Fruit fly (Drosophila melanogaster) whole organism, embryonic: Measurements from ENCODE around the gene CG7879.

Experiments used
- Asciz ChIP-seq: fragments of 200-800 bp; sonication (Bioruptor generic); optimal IDR thresholded peaks from 2 replicates; lab custom pipeline; 2017; ENCODE audit warnings: missing biosample characterization, mild to moderate bottlenecking, missing genetic modification characterization, missing genetic modification reagents
- Atf6 ChIP-seq: fragments of 200-800 bp; sonication (Bioruptor generic); IDR thresholded peaks from 2 replicates; pipeline ENCODE4 v1.3.6; 2022; ENCODE audit warnings: missing biosample characterization, missing genetic modification characterization
- CG14014 ChIP-seq: fragments of 200-800 bp; sonication (Bioruptor generic); IDR thresholded peaks from 2 replicates; pipeline ENCODE4 v1.3.6; 2022; ENCODE audit warnings: missing biosample characterization, missing genetic modification characterization
- CG14965 ChIP-seq: fragments of 200-800 bp; sonication (Bioruptor generic); optimal IDR thresholded peaks from 2 replicates; lab custom pipeline; 2016; ENCODE audit warnings: missing biosample characterization, missing genetic modification characterization, borderline replicate concordance
- CG15269 ChIP-seq: fragments of 200-800 bp; sonication (Bioruptor generic); optimal IDR thresholded peaks from 2 replicates; lab custom pipeline; 2018; ENCODE audit warnings: missing biosample characterization, mild to moderate bottlenecking, missing genetic modification characterization, moderate library complexity
- CG17612 ChIP-seq: fragments of 200-800 bp; sonication (Bioruptor generic); IDR thresholded peaks from 2 replicates; pipeline ENCODE4 v1.3.6; 2022; ENCODE audit warnings: missing biosample characterization, missing genetic modification characterization
- CG31441 ChIP-seq: fragments of 200-800 bp; sonication (Bioruptor generic); IDR thresholded peaks from 2 replicates; pipeline ENCODE4 v1.3.6; 2022; ENCODE audit warnings: missing biosample characterization, missing genetic modification characterization
- CG3995 ChIP-seq: fragments of 200-800 bp; sonication (Bioruptor generic); optimal IDR thresholded peaks from 3 replicates; lab custom pipeline; 2016; ENCODE audit warnings: missing biosample characterization, missing genetic modification characterization
- CG4360 ChIP-seq: fragments of 200-800 bp; sonication (Bioruptor generic); IDR thresholded peaks from 2 replicates; pipeline ENCODE4 v1.3.6; 2022; ENCODE audit warnings: missing biosample characterization, missing genetic modification characterization
- CG4707 ChIP-seq: fragments of 200-800 bp; sonication (Bioruptor generic); optimal IDR thresholded peaks from 2 replicates; lab custom pipeline; 2018; ENCODE audit warnings: missing biosample characterization, mild to moderate bottlenecking, missing genetic modification characterization, moderate library complexity
- CG6854 ChIP-seq: fragments of 200-800 bp; sonication (Bioruptor generic); optimal IDR thresholded peaks from 3 replicates; lab custom pipeline; 2017; ENCODE audit warnings: missing biosample characterization, mild to moderate bottlenecking, missing genetic modification characterization
- CG7372 ChIP-seq: fragments of 200-800 bp; sonication (Bioruptor generic); IDR thresholded peaks from 2 replicates; pipeline ENCODE4 v1.3.6; 2022; ENCODE audit warnings: missing biosample characterization, missing genetic modification characterization
- CG9437 ChIP-seq: fragments of 200-800 bp; sonication (Bioruptor generic); optimal IDR thresholded peaks from 2 replicates; lab custom pipeline; 2018; ENCODE audit warnings: missing biosample characterization, mild to moderate bottlenecking, missing genetic modification characterization
- Camta ChIP-seq: fragments of 200-800 bp; sonication (Bioruptor generic); optimal IDR thresholded peaks from 2 replicates; lab custom pipeline; 2016; ENCODE audit warnings: missing biosample characterization, missing genetic modification characterization
- CkIIα-i1 ChIP-seq: fragments of 200-800 bp; sonication (Bioruptor generic); IDR thresholded peaks from 2 replicates; pipeline ENCODE4 v1.3.6; 2022; ENCODE audit warnings: missing biosample characterization, missing genetic modification characterization
- D19B ChIP-seq: fragments of 200-800 bp; sonication (Bioruptor generic); optimal IDR thresholded peaks from 2 replicates; lab custom pipeline; 2017; ENCODE audit warnings: missing biosample characterization, mild to moderate bottlenecking, missing genetic modification characterization
- Doc2 ChIP-seq: fragments of 200-800 bp; sonication (Bioruptor generic); IDR thresholded peaks from 2 replicates; pipeline ENCODE4 v1.3.6; 2022; ENCODE audit warnings: missing biosample characterization, missing genetic modification characterization
- Dref ChIP-seq: fragments of 200-800 bp; sonication (Bioruptor generic); IDR thresholded peaks from 2 replicates; pipeline ENCODE4 v1.3.6; 2022; ENCODE audit warnings: missing biosample characterization, missing genetic modification characterization
- H2.0 ChIP-seq: fragments of 200-800 bp; sonication (Bioruptor generic); IDR thresholded peaks from 2 replicates; pipeline ENCODE4 v1.3.6; 2022; ENCODE audit warnings: missing biosample characterization, missing genetic modification characterization
- Myb ChIP-seq: fragments of 200-800 bp; sonication (Bioruptor generic); optimal IDR thresholded peaks from 2 replicates; lab custom pipeline; 2016; ENCODE audit warnings: missing biosample characterization, missing genetic modification characterization
- Neu2 ChIP-seq: fragments of 200-800 bp; sonication (Bioruptor generic); optimal IDR thresholded peaks from 3 replicates; lab custom pipeline; 2016; ENCODE audit warnings: missing biosample characterization, missing genetic modification characterization, borderline replicate concordance
- Nf-YC ChIP-seq: fragments of 200-800 bp; optimal IDR thresholded peaks from 3 replicates; lab custom pipeline; 2019; ENCODE audit warnings: missing biosample characterization, mild to moderate bottlenecking, missing genetic modification characterization, moderate library complexity
- Ravus ChIP-seq: fragments of 200-800 bp; sonication (Bioruptor generic); IDR thresholded peaks from 2 replicates; pipeline ENCODE4 v1.3.6; 2022; ENCODE audit warnings: missing biosample characterization, missing genetic modification characterization
- Trl ChIP-seq, 3 experiments: fragments of >200 bp in 2 of 3; fragments of 200-800 bp in 1 of 3; sonication (Bioruptor generic) in 1 of 3; optimal IDR thresholded peaks; 2 replicates in 1 of 3; 3 replicates in 2 of 3; lab custom pipeline; 2016 to 2017; ENCODE audit warnings: missing biosample characterization in 1 of 3, missing genetic modification characterization in 1 of 3
- ac ChIP-seq: fragments of 200-800 bp; sonication (Bioruptor generic); optimal IDR thresholded peaks from 3 replicates; lab custom pipeline; 2017; ENCODE audit warnings: missing biosample characterization, mild to moderate bottlenecking, missing genetic modification characterization
- ara ChIP-seq: fragments of 200-800 bp; sonication (Bioruptor generic); IDR thresholded peaks from 2 replicates; pipeline ENCODE4 v1.3.6; 2022; ENCODE audit warnings: missing biosample characterization, missing genetic modification characterization
- cas ChIP-seq: fragments of 200-800 bp; sonication (Bioruptor generic); IDR thresholded peaks from 2 replicates; pipeline ENCODE4 v1.3.6; 2022; ENCODE audit warnings: missing biosample characterization, missing genetic modification characterization
- chm ChIP-seq: fragments of 200-800 bp; sonication (Bioruptor generic); IDR thresholded peaks from 2 replicates; pipeline ENCODE4 v1.3.6; 2022; ENCODE audit warnings: missing biosample characterization, missing genetic modification characterization
- crp ChIP-seq, 2 experiments: fragments of 200-800 bp; sonication (Bioruptor generic); optimal IDR thresholded peaks; 2 replicates in 1 of 2; 3 replicates in 1 of 2; lab custom pipeline; 2017; ENCODE audit warnings: missing biosample characterization in 2 of 2, missing genetic modification characterization in 2 of 2, mild to moderate bottlenecking in 1 of 2, moderate library complexity in 1 of 2
- dmrt11E ChIP-seq: fragments of 200-800 bp; sonication (Bioruptor generic); optimal IDR thresholded peaks from 3 replicates; lab custom pipeline; 2018; ENCODE audit warnings: missing biosample characterization, mild to moderate bottlenecking, missing genetic modification characterization, moderate library complexity
- dpn ChIP-seq, 2 experiments: fragments of 200-800 bp; sonication (Bioruptor generic); optimal IDR thresholded peaks; 3 replicates each; lab custom pipeline; 2016; ENCODE audit warnings: missing biosample characterization in 2 of 2, missing genetic modification characterization in 2 of 2
- esg ChIP-seq: fragments of 200-800 bp; sonication (Bioruptor generic); conservative IDR thresholded peaks from 2 replicates; pipeline ENCODE4 v1.3.6; 2022; ENCODE audit warnings: missing biosample characterization, missing genetic modification characterization
- fd96Cb ChIP-seq: fragments of 200-800 bp; sonication (Bioruptor generic); optimal IDR thresholded peaks from 2 replicates; lab custom pipeline; 2018; ENCODE audit warnings: missing biosample characterization, mild to moderate bottlenecking, missing genetic modification characterization, moderate library complexity
- jumu ChIP-seq: fragments of 200-800 bp; sonication (Bioruptor generic); optimal IDR thresholded peaks from 3 replicates; lab custom pipeline; 2016; ENCODE audit warnings: missing biosample characterization, missing genetic modification characterization
- kay ChIP-seq: fragments of 200-800 bp; sonication (Bioruptor generic); optimal IDR thresholded peaks from 2 replicates; lab custom pipeline; 2016; ENCODE audit warnings: missing biosample characterization, missing genetic modification characterization
- lmd ChIP-seq: fragments of 200-800 bp; sonication (Bioruptor generic); IDR thresholded peaks from 2 replicates; pipeline ENCODE4 v1.3.6; 2022; ENCODE audit warnings: missing biosample characterization, missing genetic modification characterization
- lov ChIP-seq, 2 experiments: fragments of 200-800 bp in 1 of 2; fragments of >200 bp in 1 of 2; sonication (Bioruptor generic) in 1 of 2; IDR thresholded peaks in 1 of 2; optimal IDR thresholded peaks in 1 of 2; 2 replicates in 1 of 2; 3 replicates in 1 of 2; pipeline versions ENCODE4 v1.3.6 to Lab custom; 2017 to 2022; ENCODE audit warnings: missing biosample characterization in 1 of 2, missing genetic modification characterization in 1 of 2
- nau ChIP-seq: fragments of 200-800 bp; sonication (Bioruptor generic); optimal IDR thresholded peaks from 3 replicates; lab custom pipeline; 2017; ENCODE audit warnings: missing biosample characterization, mild to moderate bottlenecking, missing genetic modification characterization, missing genetic modification reagents
- odd ChIP-seq: fragments of 200-800 bp; sonication (Bioruptor generic); optimal IDR thresholded peaks from 2 replicates; lab custom pipeline; 2017; ENCODE audit warnings: missing biosample characterization, mild to moderate bottlenecking, missing genetic modification characterization
- prd ChIP-seq, 3 experiments: fragments of >200 bp in 2 of 3; fragments of 200-800 bp in 1 of 3; sonication (Bioruptor generic) in 1 of 3; optimal IDR thresholded peaks in 2 of 3; IDR thresholded peaks in 1 of 3; 2 replicates in 2 of 3; 3 replicates in 1 of 3; pipeline versions ENCODE4 v1.3.6 to Lab custom; 2017 to 2022; ENCODE audit warnings: missing biosample characterization in 1 of 3, missing genetic modification characterization in 1 of 3
- pros ChIP-seq: fragments of 200-800 bp; sonication (Bioruptor generic); optimal IDR thresholded peaks from 3 replicates; lab custom pipeline; 2019; ENCODE audit warnings: missing biosample characterization, mild to moderate bottlenecking, missing genetic modification characterization, moderate library complexity
- sisA ChIP-seq: fragments of 200-800 bp; sonication (Bioruptor generic); IDR thresholded peaks from 2 replicates; pipeline ENCODE4 v1.3.6; 2022; ENCODE audit warnings: missing biosample characterization, missing genetic modification characterization
- slbo ChIP-seq: fragments of 200-800 bp; sonication (Bioruptor generic); IDR thresholded peaks from 2 replicates; pipeline ENCODE4 v1.3.6; 2022; ENCODE audit warnings: missing biosample characterization, missing genetic modification characterization
- ssp ChIP-seq: fragments of 200-800 bp; sonication (Bioruptor generic); IDR thresholded peaks from 2 replicates; pipeline ENCODE4 v1.3.6; 2022; ENCODE audit warnings: missing biosample characterization, missing genetic modification characterization
- stwl ChIP-seq: fragments of 200-800 bp; sonication (Bioruptor generic); optimal IDR thresholded peaks from 3 replicates; lab custom pipeline; 2018; ENCODE audit warnings: missing biosample characterization, mild to moderate bottlenecking, missing genetic modification characterization, moderate library complexity
- tup ChIP-seq: fragments of 200-800 bp; sonication (Bioruptor generic); optimal IDR thresholded peaks from 2 replicates; lab custom pipeline; 2016; ENCODE audit warnings: missing biosample characterization, mild to moderate bottlenecking, missing genetic modification characterization, moderate library complexity
- vfl ChIP-seq: fragments of 200-800 bp; sonication (Bioruptor generic); optimal IDR thresholded peaks from 2 replicates; lab custom pipeline; 2016; ENCODE audit warnings: missing biosample characterization, missing genetic modification characterization
- zfh2 ChIP-seq: fragments of 200-800 bp; sonication (Bioruptor generic); optimal IDR thresholded peaks from 2 replicates; lab custom pipeline; 2016; ENCODE audit warnings: missing biosample characterization, missing genetic modification characterization

Gene CG7879

dm6 chr3L:1515820-1516540, 52.4 kb downstream of the CG7879 start (continued):
- TF ChIP-seq Myb (no peak), vfl (no peak), CG17612 (no peak), cas (GFP tag; lab: Robert Waterston, UW) (no peak), CG15269 (peak; percentile 58), tup (GFP tag; lab: Kevin White, UChicago) (no peak), lmd (GFP tag; lab: Robert Waterston, UW) (peak; percentile 59), odd (GFP tag; lab: Kevin White, UChicago) (peak; percentile 62), kay (GFP tag; lab: Kevin White, UChicago) (no peak), dmrt11E (tag; lab: Kevin White, UChicago) (peak; percentile 78), CG4360 (GFP tag; lab: Robert Waterston, UW) (peak; percentile 67; the same call in 1 of the 2 replicates), dpn (GFP tag; optimal IDR thresholded peaks at IDR 0.05; lab: Kevin White, UChicago) (peak; percentile 60 to 77), CG4707 (GFP tag; lab: Kevin White, UChicago) (peak; percentile 34), esg (peak; percentile 36), ac (GFP tag; lab: Kevin White, UChicago) (peak; percentile 6), lov (optimal IDR thresholded peaks at IDR 0.05; lab: Kevin White, UChicago) (no peak), lov (GFP tag; IDR thresholded peaks at IDR 0.05; lab: Robert Waterston, UW) (no peak), CG3995 (GFP tag; lab: Kevin White, UChicago) (peak; percentile 43), chm (peak; percentile 61; the same call in 1 of the 2 replicates), ara (GFP tag; lab: Robert Waterston, UW) (peak; percentile 72), prd (optimal IDR thresholded peaks at IDR 0.05; lab: Kevin White, UChicago) (no peak), prd (GFP tag; IDR thresholded peaks at IDR 0.05; lab: Robert Waterston, UW) (peak; percentile 79), Asciz (GFP tag; lab: Kevin White, UChicago) (peak; percentile 76), CG14965 (GFP tag; lab: Kevin White, UChicago) (no peak), Ravus (no peak), CkIIα-i1 (GFP tag; lab: Robert Waterston, UW) (no peak), nau (GFP tag; lab: Kevin White, UChicago) (no peak), sisA (peak; percentile 78), slbo (GFP tag; lab: Robert Waterston, UW) (peak; percentile 48; the same call in 1 of the 2 replicates), Camta (GFP tag; lab: Kevin White, UChicago) (peak; percentile 60), zfh2 (GFP tag; lab: Kevin White, UChicago) (peak; percentile 59), jumu (GFP tag; lab: Kevin White, UChicago) (peak; percentile 52), Nf-YC (tag; lab: Kevin White, UChicago) (peak; percentile 58), H2.0 (GFP tag; lab: Robert Waterston, UW) (0 out of 2 replicates have a peak, but pooled peaks have one; percentile 14), CG9437 (peak; percentile 73), Trl (optimal IDR thresholded peaks at IDR 0.05; lab: Kevin White, UChicago) (peak; percentile 18 to 37), Trl (GFP tag; optimal IDR thresholded peaks at IDR 0.05; lab: Kevin White, UChicago) (peak; percentile 61), Neu2 (no peak), D19B (no peak), crp (GFP tag; optimal IDR thresholded peaks at IDR 0.05; lab: Kevin White, UChicago) (no peak), Dref (no peak), pros (GFP tag; lab: Kevin White, UChicago) (peak; percentile 53), ssp (GFP tag; lab: Robert Waterston, UW) (peak; percentile 41; the same call in 1 of the 2 replicates), CG31441 (GFP tag; lab: Robert Waterston, UW) (peak; percentile 82), stwl (tag; lab: Kevin White, UChicago) (no peak), CG14014 (GFP tag; lab: Robert Waterston, UW) (peak; percentile 49; the same call in 1 of the 2 replicates), CG6854 (GFP tag; lab: Kevin White, UChicago) (no peak), Atf6 (GFP tag; lab: Robert Waterston, UW) (0 out of 2 replicates have a peak, but pooled peaks have one; percentile 24), CG7372 (GFP tag; lab: Robert Waterston, UW) (0 out of 2 replicates have a peak, but pooled peaks have one; percentile 16), Doc2 (GFP tag; lab: Robert Waterston, UW) (no peak), fd96Cb (tag; lab: Kevin White, UChicago) (peak; percentile 75)
